Worm (Caenorhabditis elegans) whole organism, midembryonic: Measurements from ENCODE around the gene ugt-58.

Experiments used
- T22C8.4 ChIP-seq: fragments of 200-800 bp; sonication (Bioruptor generic); IDR thresholded peaks from 2 replicates; pipeline ENCODE4 v1.3.6; 2022; ENCODE audit warnings: missing genetic modification characterization, missing compliant biosample characterization
- cog-1 ChIP-seq: sonication (generic microtip); optimal IDR thresholded peaks from 2 replicates; lab custom pipeline; 2016; ENCODE audit warnings: missing genetic modification characterization, missing compliant biosample characterization
- flt-1 ChIP-seq: fragments of 200-800 bp; sonication (Bioruptor generic); IDR thresholded peaks from 2 replicates; pipeline ENCODE4 v1.3.6; 2022; ENCODE audit warnings: missing genetic modification characterization, missing compliant biosample characterization
- klf-2 ChIP-seq: fragments of 200-800 bp; sonication (Bioruptor generic); conservative IDR thresholded peaks from 2 replicates; pipeline ENCODE4 v1.3.6; 2022; ENCODE audit warnings: missing genetic modification reagents, missing genetic modification characterization, missing compliant biosample characterization
- med-1 ChIP-seq: sonication (generic microtip); optimal IDR thresholded peaks from 2 replicates; lab custom pipeline; 2017; ENCODE audit warnings: missing genetic modification characterization, mild to moderate bottlenecking, missing compliant biosample characterization, antibody characterized with exemption, missing genetic modification reagents; ENCODE audit not compliant: insufficient read depth
- ref-1 ChIP-seq: fragments of 200-800 bp; sonication (Bioruptor generic); conservative IDR thresholded peaks from 2 replicates; pipeline ENCODE4 v1.3.6; 2022; ENCODE audit warnings: missing genetic modification reagents, missing genetic modification characterization, missing compliant biosample characterization
- tab-1 ChIP-seq: fragments of 200-800 bp; sonication (Bioruptor generic); IDR thresholded peaks from 2 replicates; pipeline ENCODE4 v1.3.6; 2022; ENCODE audit warnings: missing genetic modification characterization, missing compliant biosample characterization
- ztf-23 ChIP-seq: fragments of 200-800 bp; sonication (Bioruptor generic); IDR thresholded peaks from 2 replicates; pipeline ENCODE4 v1.3.6; 2022; ENCODE audit warnings: missing genetic modification reagents, missing genetic modification characterization, missing compliant biosample characterization
- ztf-29 ChIP-seq: fragments of 200-800 bp; sonication (Bioruptor generic); IDR thresholded peaks from 2 replicates; pipeline ENCODE4 v1.3.6; 2022; ENCODE audit warnings: missing genetic modification reagents, missing genetic modification characterization, missing compliant biosample characterization

The ugt-58 gene

DNA sequence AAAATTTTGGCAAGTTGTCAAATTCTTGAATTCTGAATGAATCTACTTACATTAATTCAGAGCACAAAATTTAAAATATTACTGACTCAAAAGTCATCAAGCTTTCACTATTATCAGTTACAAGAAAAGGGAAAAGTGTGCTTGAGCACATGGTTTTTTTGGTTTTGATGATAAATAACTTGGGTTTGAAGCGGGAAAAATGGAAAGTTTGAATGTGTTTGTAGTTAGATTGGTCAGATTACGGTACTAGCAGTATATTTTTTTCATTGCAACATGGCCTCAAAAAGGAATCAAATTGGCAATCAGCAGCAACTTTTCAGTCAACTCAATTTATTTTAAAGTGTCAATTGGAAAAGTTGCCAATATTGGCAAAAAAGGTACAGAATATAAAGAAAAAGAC is 18.1 kb upstream of the ugt-58 start:
- TF ChIP-seq cog-1, result no peak
- no peak for TF ChIP-seq ztf-23 (GFP tag; lab: Robert Waterston, UW)
- TF ChIP-seq med-1, result no peak
- TF ChIP-seq klf-2 (GFP tag; lab: Robert Waterston, UW), result no peak
- no peak for TF ChIP-seq flt-1 (GFP tag; lab: Robert Waterston, UW)
- no peak for TF ChIP-seq tab-1
- TF ChIP-seq T22C8.4 (GFP tag; lab: Robert Waterston, UW), result no peak
- no peak for TF ChIP-seq ztf-29
- no peak for TF ChIP-seq ref-1 (GFP tag; lab: Robert Waterston, UW)

DNA sequence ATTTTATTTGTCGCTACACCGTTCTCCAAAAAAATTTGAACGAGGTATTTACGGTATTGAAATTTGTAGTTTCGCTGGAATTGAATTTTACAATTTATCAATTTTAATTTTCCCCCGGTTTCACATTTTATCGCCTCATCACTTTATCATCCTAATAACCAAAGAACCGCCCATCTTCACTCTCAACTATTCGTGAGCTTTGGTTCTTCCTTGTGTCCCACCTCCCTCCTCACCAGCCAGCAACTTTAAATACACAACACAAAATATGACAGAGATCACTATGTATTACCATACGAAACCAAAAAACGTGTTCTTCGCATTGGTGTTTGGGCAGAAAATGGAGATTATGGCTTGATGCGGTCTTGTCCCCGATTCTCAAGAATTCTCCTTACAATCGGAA is 17.5 kb upstream of the ugt-58 start:
- TF ChIP-seq tab-1 (no peak), med-1 (no peak), ztf-29 (no peak), klf-2 (GFP tag; lab: Robert Waterston, UW) (no peak)

DNA sequence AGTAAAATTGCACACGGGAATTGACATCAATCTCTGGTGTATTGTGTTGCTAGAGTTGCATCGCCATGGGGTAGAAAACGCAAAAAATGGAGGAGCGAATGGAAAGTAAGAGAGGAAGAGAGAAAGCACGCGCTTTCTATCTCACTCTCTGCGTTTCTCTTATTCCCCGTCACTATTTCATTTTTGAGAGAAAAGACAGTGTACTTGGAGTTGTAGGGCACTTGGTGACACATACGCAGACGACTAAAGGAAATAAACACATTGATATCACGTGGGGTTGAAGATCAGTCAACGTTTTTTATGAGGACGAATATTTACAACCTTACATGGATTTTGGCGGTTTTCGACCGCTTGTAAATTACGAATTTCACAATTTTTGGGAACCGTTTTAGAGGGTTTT is 16.8 kb upstream of the ugt-58 start:
- TF ChIP-seq ztf-29 (no peak), cog-1 (peak; percentile 69)

DNA sequence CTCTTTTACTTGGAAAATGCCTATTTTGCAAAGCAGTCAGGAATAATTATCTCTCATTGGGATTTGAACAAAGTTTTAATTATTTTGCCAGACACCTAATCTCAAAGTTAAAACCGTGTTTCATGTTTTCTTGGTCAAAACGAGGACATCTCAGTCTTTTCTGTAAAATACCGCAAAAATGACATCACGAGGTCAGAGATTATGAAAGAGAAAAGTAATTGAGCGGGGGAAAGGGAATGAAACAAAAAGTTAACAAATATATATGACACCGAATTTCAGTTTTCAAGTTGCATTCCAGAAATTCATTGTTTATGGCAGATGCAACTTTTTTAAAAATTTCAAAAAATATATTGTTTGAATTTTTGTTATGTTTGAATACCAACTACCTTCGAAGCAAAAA is 16.0 kb upstream of the ugt-58 start:
- no peak for TF ChIP-seq flt-1 (GFP tag; lab: Robert Waterston, UW)
- TF ChIP-seq T22C8.4 (GFP tag; lab: Robert Waterston, UW), result no peak
- TF ChIP-seq ref-1 (GFP tag; lab: Robert Waterston, UW), result no peak
- no peak for TF ChIP-seq ztf-29
- no peak for TF ChIP-seq klf-2 (GFP tag; lab: Robert Waterston, UW)
- no peak for TF ChIP-seq tab-1
- TF ChIP-seq med-1, result no peak
- no peak for TF ChIP-seq ztf-23 (GFP tag; lab: Robert Waterston, UW)
- no peak for TF ChIP-seq cog-1

DNA sequence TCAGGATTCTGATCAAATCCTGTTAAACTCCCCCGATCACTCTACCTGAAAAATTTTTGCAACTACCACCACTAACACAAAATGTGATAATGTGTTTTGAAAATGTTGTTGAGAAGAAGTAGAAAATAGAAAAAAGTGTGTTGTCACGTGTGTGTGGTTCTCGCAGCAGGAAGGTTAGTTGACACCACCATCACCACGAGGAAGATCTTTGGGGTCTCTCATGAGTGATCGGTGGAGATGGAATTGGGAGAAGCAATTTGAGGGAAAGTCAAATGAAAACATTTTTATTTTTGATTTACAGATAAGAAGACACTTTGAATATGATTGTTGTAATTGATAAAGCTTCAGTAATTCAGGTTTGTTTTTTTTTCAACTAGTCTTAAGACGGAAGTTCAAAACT is 15.1 kb upstream of the ugt-58 start:
- TF ChIP-seq med-1 (no peak), ref-1 (GFP tag; lab: Robert Waterston, UW) (no peak), cog-1 (no peak), ztf-23 (GFP tag; lab: Robert Waterston, UW) (no peak), ztf-29 (no peak), klf-2 (GFP tag; lab: Robert Waterston, UW) (no peak), T22C8.4 (GFP tag; lab: Robert Waterston, UW) (no peak), flt-1 (GFP tag; lab: Robert Waterston, UW) (no peak), tab-1 (no peak)

DNA sequence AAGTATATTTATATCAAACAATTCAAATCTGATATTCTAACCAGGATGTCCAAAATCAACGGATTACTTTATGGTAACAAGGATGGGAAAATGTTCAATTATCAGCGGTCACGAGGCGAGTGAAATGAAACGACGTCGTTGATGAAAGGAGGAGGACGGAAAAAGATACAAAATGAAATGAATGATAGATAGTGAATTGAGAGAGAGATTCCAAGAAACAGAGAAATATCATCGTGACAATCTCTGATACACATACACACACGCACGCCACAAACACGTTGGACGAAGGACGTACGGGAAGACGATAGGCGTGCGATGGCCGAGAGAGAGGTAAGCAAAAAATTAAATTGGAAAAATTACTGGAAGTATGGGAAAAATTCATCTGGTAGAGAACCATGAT is 14.5 kb upstream of the ugt-58 start:
- TF ChIP-seq flt-1 (GFP tag; lab: Robert Waterston, UW) (no peak), ztf-23 (GFP tag; lab: Robert Waterston, UW) (no peak), klf-2 (GFP tag; lab: Robert Waterston, UW) (no peak), cog-1 (no peak)

DNA sequence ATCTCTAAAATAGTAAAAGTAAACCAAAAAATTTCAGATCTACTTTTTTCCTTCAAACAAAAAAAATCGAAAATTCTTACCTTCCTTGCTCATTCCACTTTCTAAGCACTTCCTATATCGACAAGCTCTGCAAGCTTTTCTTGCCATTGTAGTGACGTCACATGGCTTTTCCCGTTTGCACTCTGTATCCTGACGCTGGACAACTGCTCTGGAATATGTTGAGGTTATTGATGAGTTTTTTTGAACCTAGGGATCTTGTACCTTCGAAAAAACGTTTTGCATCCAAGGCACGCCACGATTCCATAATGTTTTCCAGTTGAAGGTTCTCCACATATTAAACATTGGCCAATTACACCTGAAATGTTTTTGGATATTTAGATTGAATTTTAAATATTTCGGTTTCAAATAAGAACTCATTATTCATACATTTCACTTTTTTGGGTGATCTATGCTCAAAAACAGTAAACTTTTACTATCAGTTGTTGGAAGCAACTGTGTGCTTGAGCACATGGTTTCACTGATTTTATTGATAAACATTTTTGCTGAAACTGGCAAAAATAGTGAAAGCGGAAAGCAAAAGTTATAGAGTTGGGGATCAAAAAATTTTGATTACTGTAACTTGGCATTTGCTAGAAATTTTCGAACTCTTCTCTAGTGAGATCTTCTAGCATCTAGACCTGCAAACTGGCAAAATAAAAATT is 13.6 kb upstream of the ugt-58 start:
- TF ChIP-seq klf-2 (GFP tag; lab: Robert Waterston, UW), result no peak
- TF ChIP-seq flt-1 (GFP tag; lab: Robert Waterston, UW), result no peak
- TF ChIP-seq med-1, result no peak
- TF ChIP-seq tab-1, result no peak
- TF ChIP-seq T22C8.4 (GFP tag; lab: Robert Waterston, UW), result no peak
- TF ChIP-seq cog-1, result no peak
- no peak for TF ChIP-seq ztf-29
- TF ChIP-seq ref-1 (GFP tag; lab: Robert Waterston, UW), result no peak
- TF ChIP-seq ztf-23 (GFP tag; lab: Robert Waterston, UW), result no peak

- TF ChIP-seq tab-1 (no peak), cog-1 (no peak), ref-1 (GFP tag; lab: Robert Waterston, UW) (no peak), ztf-29 (no peak), med-1 (no peak), klf-2 (GFP tag; lab: Robert Waterston, UW) (no peak), ztf-23 (GFP tag; lab: Robert Waterston, UW) (no peak), flt-1 (GFP tag; lab: Robert Waterston, UW) (no peak), T22C8.4 (GFP tag; lab: Robert Waterston, UW) (no peak)
Measured at ce11 chrII:9597516-9598047, 11.0 kb upstream of the ugt-58 start, which contains the start of gene mrpl-53. mrpl-53 (plus strand) TSS chrII:9597622.

ce11 chrII:9596401-9596800 is 9.8 kb upstream of the ugt-58 start, which contains the start of gene E02H1.6:
E02H1.6 (plus strand) TSS chrII:9596701.
- no peak for TF ChIP-seq tab-1
- no peak for TF ChIP-seq klf-2 (GFP tag; lab: Robert Waterston, UW)
- TF ChIP-seq T22C8.4 (GFP tag; lab: Robert Waterston, UW), result no peak
- no peak for TF ChIP-seq cog-1
- no peak for TF ChIP-seq med-1
- no peak for TF ChIP-seq flt-1 (GFP tag; lab: Robert Waterston, UW)
- no peak for TF ChIP-seq ztf-23 (GFP tag; lab: Robert Waterston, UW)
- no peak for TF ChIP-seq ref-1 (GFP tag; lab: Robert Waterston, UW)
- TF ChIP-seq ztf-29, result no peak

- no peak for TF ChIP-seq ref-1 (GFP tag; lab: Robert Waterston, UW)
- no peak for TF ChIP-seq flt-1 (GFP tag; lab: Robert Waterston, UW)
- no peak for TF ChIP-seq med-1
- no peak for TF ChIP-seq T22C8.4 (GFP tag; lab: Robert Waterston, UW)
- TF ChIP-seq ztf-29, result no peak
- no peak for TF ChIP-seq tab-1
- TF ChIP-seq cog-1, result no peak
- TF ChIP-seq ztf-23 (GFP tag; lab: Robert Waterston, UW), result no peak
- TF ChIP-seq klf-2 (GFP tag; lab: Robert Waterston, UW), result no peak
Measured at ce11 chrII:9594924-9595323, 8.3 kb upstream of the ugt-58 start, which contains the start of gene E02H1.5. E02H1.5 (plus strand) TSS chrII:9595224.
